Fruit fly (Drosophila melanogaster) ovary, adult (tissue): ENCODE measurements around the gene CG33939.

Source experiments
- CG17801 ChIP-seq: fragments of 200-800 bp; optimal IDR thresholded peaks from 2 replicates; lab custom pipeline; 2019; ENCODE audit warnings: missing biosample characterization, mild to moderate bottlenecking, missing genetic modification characterization, moderate library complexity; ENCODE audit not compliant: partially characterized antibody

The CG33939 gene

dm6 chrX:19135768-19136167 is 38.9 kb downstream of the CG33939 start, which contains the start of gene Obp18a:
TSS of gene Obp18a (minus strand) at chrX:19135868.
- no peak for TF ChIP-seq CG17801 (GFP tag; lab: Kevin White, UChicago)

- no peak for TF ChIP-seq CG17801 (GFP tag; lab: Kevin White, UChicago)
Observed at dm6 chrX:19127216-19127615, 47.5 kb downstream of the CG33939 start, which contains the start of gene tgy. TSS of gene tgy (minus strand) at chrX:19127316.

- TF ChIP-seq CG17801 (GFP tag; lab: Kevin White, UChicago) = no peak
Observed at dm6 chrX:19124288-19124687, 50.4 kb downstream of the CG33939 start, which contains the start of gene CG15882. TSS of gene CG15882 (minus strand) at chrX:19124388.
